Fruit fly (Drosophila melanogaster) whole organism, wandering third instar larva: ENCODE results near the gene Creld.

Experiments
- CrebA ChIP-seq: fragments of 200-800 bp; sonication (Bioruptor generic); optimal IDR thresholded peaks from 2 replicates; lab custom pipeline; 2016; ENCODE audit warnings: missing biosample characterization, mild to moderate bottlenecking, missing genetic modification characterization, borderline replicate concordance
- Dfd ChIP-seq: fragments of >200 bp; optimal IDR thresholded peaks from 2 replicates; lab custom pipeline; 2017; ENCODE audit warnings: missing biosample characterization, missing genetic modification characterization
- HLH106 ChIP-seq: fragments of 200-800 bp; optimal IDR thresholded peaks from 3 replicates; lab custom pipeline; 2019; ENCODE audit warnings: missing biosample characterization, mild to moderate bottlenecking, missing genetic modification characterization, moderate library complexity
- Hnf4 ChIP-seq: fragments of 200-800 bp; sonication (Bioruptor generic); optimal IDR thresholded peaks from 2 replicates; lab custom pipeline; 2016; ENCODE audit warnings: missing biosample characterization, mild to moderate bottlenecking, missing genetic modification characterization
- Hr78 ChIP-seq: fragments of >200 bp; optimal IDR thresholded peaks from 2 replicates; lab custom pipeline; 2017; ENCODE audit warnings: missing biosample characterization, missing genetic modification characterization
- Hr83 ChIP-seq: fragments of 200-300 bp; sonication (Bioruptor generic); optimal IDR thresholded peaks from 2 replicates; lab custom pipeline; 2016; ENCODE audit warnings: missing biosample characterization, mild to moderate bottlenecking, missing genetic modification characterization, moderate library complexity; ENCODE audit not compliant: poor library complexity, severe bottlenecking
- OdsH ChIP-seq: fragments of 200-800 bp; sonication (Bioruptor generic); optimal IDR thresholded peaks from 2 replicates; lab custom pipeline; 2016; ENCODE audit warnings: missing biosample characterization, mild to moderate bottlenecking, missing genetic modification characterization
- Sp1 ChIP-seq: fragments of 200-800 bp; sonication (Bioruptor generic); optimal IDR thresholded peaks from 3 replicates; lab custom pipeline; 2019; ENCODE audit warnings: missing biosample characterization, mild to moderate bottlenecking, missing genetic modification characterization, moderate library complexity
- Vsx2 ChIP-seq: fragments of 200-300, 225-300 bp; sonication (Bioruptor generic); optimal IDR thresholded peaks from 2 replicates; lab custom pipeline; 2018; ENCODE audit warnings: missing biosample characterization, missing genetic modification characterization; ENCODE audit not compliant: partially characterized antibody
- br ChIP-seq: fragments of 200-800 bp; sonication (Bioruptor generic); optimal IDR thresholded peaks from 2 replicates; lab custom pipeline; 2016; ENCODE audit warnings: missing biosample characterization, missing genetic modification characterization
- dl ChIP-seq, 2 experiments: fragments of 175-275, 200-275 bp in 1 of 2; fragments of 200-275 bp in 1 of 2; sonication (Bioruptor generic); optimal IDR thresholded peaks; lab custom pipeline; 2018; ENCODE audit warnings: mild to moderate bottlenecking in 2 of 2, missing biosample characterization in 2 of 2, missing genetic modification characterization in 2 of 2, moderate library complexity in 2 of 2; ENCODE audit not compliant: partially characterized antibody in 2 of 2, insufficient read depth in 1 of 2
- dmrt93B ChIP-seq: fragments of 200-800 bp; sonication (Bioruptor generic); optimal IDR thresholded peaks from 2 replicates; lab custom pipeline; 2018; ENCODE audit warnings: missing biosample characterization, mild to moderate bottlenecking, missing genetic modification characterization
- foxo ChIP-seq, 2 experiments: fragments of 200-800 bp; sonication (Bioruptor generic); optimal IDR thresholded peaks; 2 replicates in 1 of 2; 3 replicates in 1 of 2; lab custom pipeline; 2016 to 2017; ENCODE audit warnings: missing biosample characterization in 2 of 2, missing genetic modification characterization in 2 of 2
- fru ChIP-seq: fragments of 200-800 bp; sonication (Bioruptor generic); optimal IDR thresholded peaks from 3 replicates; lab custom pipeline; 2016; ENCODE audit warnings: missing biosample characterization, mild to moderate bottlenecking, missing genetic modification characterization
- h ChIP-seq: fragments of 200-800 bp; sonication (Bioruptor generic); optimal IDR thresholded peaks from 3 replicates; lab custom pipeline; 2016; ENCODE audit warnings: missing biosample characterization, mild to moderate bottlenecking, missing genetic modification characterization
- jim ChIP-seq: fragments of 175-275, 200-325 bp; sonication (Bioruptor generic); optimal IDR thresholded peaks from 2 replicates; lab custom pipeline; 2016; ENCODE audit warnings: missing biosample characterization, mild to moderate bottlenecking, missing genetic modification characterization
- psq ChIP-seq: fragments of 200-800 bp; sonication (Bioruptor generic); optimal IDR thresholded peaks from 3 replicates; lab custom pipeline; 2017; ENCODE audit warnings: missing biosample characterization, mild to moderate bottlenecking, missing genetic modification characterization, moderate library complexity
- rgr ChIP-seq: fragments of 200-800 bp; sonication (Bioruptor generic); optimal IDR thresholded peaks from 3 replicates; lab custom pipeline; 2016; ENCODE audit warnings: missing biosample characterization, mild to moderate bottlenecking, missing genetic modification characterization
- sage ChIP-seq: fragments of 200-800 bp; sonication (Bioruptor generic); optimal IDR thresholded peaks from 2 replicates; lab custom pipeline; 2016; ENCODE audit warnings: missing biosample characterization, mild to moderate bottlenecking, missing genetic modification characterization
- tai ChIP-seq: sonication (Bioruptor generic); optimal IDR thresholded peaks from 2 replicates; lab custom pipeline; 2016; ENCODE audit warnings: missing biosample characterization, missing genetic modification characterization
- usp ChIP-seq: fragments of >200 bp; optimal IDR thresholded peaks from 2 replicates; lab custom pipeline; 2017; ENCODE audit warnings: missing biosample characterization, missing genetic modification characterization
- woc ChIP-seq: sonication (Bioruptor generic); optimal IDR thresholded peaks from 2 replicates; lab custom pipeline; 2016; ENCODE audit warnings: missing biosample characterization, mild to moderate bottlenecking, missing genetic modification characterization

The Creld gene

dm6 chr2L:120492-121455, 18.6 kb downstream of the Creld start:
- peak in 1 of 2 experiments; percentile 8 for TF ChIP-seq dl (GFP tag; optimal IDR thresholded peaks at IDR 0.05; lab: Kevin White, UChicago; ENCODE audit: insufficient read depth in 1 of 2, partially characterized antibody in 2 of 2)
- no peak for TF ChIP-seq sage (GFP tag; lab: Kevin White, UChicago)
- TF ChIP-seq Vsx2 (GFP tag; lab: Kevin White, UChicago), result no peak
- TF ChIP-seq fru (GFP tag; lab: Kevin White, UChicago), result peak; percentile 45
- TF ChIP-seq psq (GFP tag; lab: Kevin White, UChicago), result peak; percentile 6
- no peak for TF ChIP-seq Hr78 (GFP tag; lab: Kevin White, UChicago)
- TF ChIP-seq Hnf4 (GFP tag; lab: Kevin White, UChicago), result peak; percentile 33
- TF ChIP-seq woc, result peak; percentile 65
- peak; percentile 21 for TF ChIP-seq OdsH (GFP tag; lab: Kevin White, UChicago)
- TF ChIP-seq h (GFP tag; lab: Kevin White, UChicago), result peak; percentile 62
- peak; percentile 26 for TF ChIP-seq rgr (GFP tag; lab: Kevin White, UChicago)
- TF ChIP-seq foxo (GFP tag; optimal IDR thresholded peaks at IDR 0.05; lab: Kevin White, UChicago), result peak in 1 of 2 experiments; percentile 47
- peak; percentile 73 for TF ChIP-seq br (GFP tag; lab: Kevin White, UChicago)
- no peak for TF ChIP-seq Sp1 (GFP tag; lab: Kevin White, UChicago)

- no peak for TF ChIP-seq woc
- TF ChIP-seq Sp1 (GFP tag; lab: Kevin White, UChicago), result no peak
- no peak for TF ChIP-seq tai (GFP tag; lab: Kevin White, UChicago)
- no peak for TF ChIP-seq sage (GFP tag; lab: Kevin White, UChicago)
- no peak for TF ChIP-seq usp (GFP tag; lab: Kevin White, UChicago)
- no peak for TF ChIP-seq CrebA (GFP tag; lab: Kevin White, UChicago)
- TF ChIP-seq jim (GFP tag; lab: Kevin White, UChicago), result no peak
- no peak for TF ChIP-seq br (GFP tag; lab: Kevin White, UChicago)
- TF ChIP-seq, all 38 proteins: peak for 0
Observed at dm6 chr2L:121456-121831, 19.3 kb downstream of the Creld start, which contains the start of gene CG4822. TSS of gene CG4822 (minus strand) at chr2L:121754.

dm6 chr2L:122167-123006, 20.2 kb downstream of the Creld start:
- TF ChIP-seq dmrt93B (GFP tag; lab: Kevin White, UChicago), result no peak
- peak; percentile 26 for TF ChIP-seq tai (GFP tag; lab: Kevin White, UChicago)

dm6 chr2L:123007-123327, 20.8 kb downstream of the Creld start:
- TF ChIP-seq Hr83 (GFP tag; lab: Kevin White, UChicago), result no peak
- TF ChIP-seq Hr78 (GFP tag; lab: Kevin White, UChicago), result no peak
- TF ChIP-seq Hnf4 (GFP tag; lab: Kevin White, UChicago), result no peak

dm6 chr2L:125364-126252, 23.4 kb downstream of the Creld start:
- no peak for TF ChIP-seq foxo (GFP tag; optimal IDR thresholded peaks at IDR 0.05; lab: Kevin White, UChicago)
- TF ChIP-seq Dfd (GFP tag; lab: Kevin White, UChicago), result no peak
- peak; percentile 32 for TF ChIP-seq Hnf4 (GFP tag; lab: Kevin White, UChicago)
- TF ChIP-seq HLH106, result no peak
